Fruit fly (Drosophila melanogaster) whole organism, embryonic: ENCODE measurements around the gene CG45073.

Experiments used
- CG11093 ChIP-seq: fragments of 200-800 bp; sonication (Bioruptor generic); IDR thresholded peaks from 3 replicates; pipeline ENCODE4 v1.3.6; 2022; ENCODE audit warnings: missing biosample characterization, missing genetic modification characterization
- CG17568 ChIP-seq: fragments of 200-800 bp; sonication (Bioruptor generic); optimal IDR thresholded peaks from 2 replicates; lab custom pipeline; 2018; ENCODE audit warnings: missing biosample characterization, mild to moderate bottlenecking, missing genetic modification characterization, moderate library complexity
- CG32767 ChIP-seq: fragments of 200-800 bp; sonication (Bioruptor generic); IDR thresholded peaks from 2 replicates; pipeline ENCODE4 v1.3.6; 2022; ENCODE audit warnings: missing biosample characterization, missing genetic modification characterization
- CG3726 ChIP-seq: fragments of 200-800 bp; sonication (Bioruptor generic); IDR thresholded peaks from 3 replicates; pipeline ENCODE4, ENCODE4 v1.3.6; 2022; ENCODE audit warnings: missing biosample characterization, missing genetic modification characterization
- CG9437 ChIP-seq: fragments of 200-800 bp; sonication (Bioruptor generic); optimal IDR thresholded peaks from 2 replicates; lab custom pipeline; 2018; ENCODE audit warnings: missing biosample characterization, mild to moderate bottlenecking, missing genetic modification characterization
- Myb ChIP-seq: fragments of 200-800 bp; sonication (Bioruptor generic); optimal IDR thresholded peaks from 2 replicates; lab custom pipeline; 2016; ENCODE audit warnings: missing biosample characterization, missing genetic modification characterization
- Nf-YB ChIP-seq: fragments of 200-800 bp; sonication (Bioruptor generic); optimal IDR thresholded peaks from 3 replicates; lab custom pipeline; 2019; ENCODE audit warnings: missing biosample characterization, mild to moderate bottlenecking, missing genetic modification characterization, moderate library complexity
- Rfx ChIP-seq: fragments of 200-800 bp; sonication (Bioruptor generic); IDR thresholded peaks from 2 replicates; pipeline ENCODE4 v1.3.6; 2022; ENCODE audit warnings: missing biosample characterization, missing genetic modification characterization
- Scr ChIP-seq: fragments of 200-800 bp; sonication (Bioruptor generic); IDR thresholded peaks from 2 replicates; pipeline ENCODE4 v1.3.6; 2022; ENCODE audit warnings: missing biosample characterization, missing genetic modification characterization; ENCODE audit not compliant: partially characterized antibody
- btn ChIP-seq: fragments of 200-800 bp; sonication (Bioruptor generic); optimal IDR thresholded peaks from 2 replicates; lab custom pipeline; 2016; ENCODE audit warnings: missing biosample characterization, missing genetic modification characterization
- dmrt99B ChIP-seq: fragments of 200-800 bp; sonication (Bioruptor generic); optimal IDR thresholded peaks from 2 replicates; lab custom pipeline; 2018; ENCODE audit warnings: missing biosample characterization, mild to moderate bottlenecking, missing genetic modification characterization, moderate library complexity
- fd96Cb ChIP-seq: fragments of 200-800 bp; sonication (Bioruptor generic); optimal IDR thresholded peaks from 2 replicates; lab custom pipeline; 2018; ENCODE audit warnings: missing biosample characterization, mild to moderate bottlenecking, missing genetic modification characterization, moderate library complexity
- h ChIP-seq: fragments of >200 bp; optimal IDR thresholded peaks from 2 replicates; lab custom pipeline; 2017
- nau ChIP-seq: fragments of 200-800 bp; sonication (Bioruptor generic); optimal IDR thresholded peaks from 3 replicates; lab custom pipeline; 2017; ENCODE audit warnings: missing biosample characterization, mild to moderate bottlenecking, missing genetic modification characterization, missing genetic modification reagents
- row ChIP-seq: fragments of 200-800 bp; sonication (Bioruptor generic); IDR thresholded peaks from 3 replicates; pipeline ENCODE4 v1.3.6; 2022; ENCODE audit warnings: missing biosample characterization, missing genetic modification characterization
- tio ChIP-seq: fragments of 200-800 bp; sonication (Bioruptor generic); optimal IDR thresholded peaks from 2 replicates; lab custom pipeline; 2017; ENCODE audit warnings: missing biosample characterization, missing genetic modification characterization, inconsistent platforms

The CG45073 gene

DNA sequence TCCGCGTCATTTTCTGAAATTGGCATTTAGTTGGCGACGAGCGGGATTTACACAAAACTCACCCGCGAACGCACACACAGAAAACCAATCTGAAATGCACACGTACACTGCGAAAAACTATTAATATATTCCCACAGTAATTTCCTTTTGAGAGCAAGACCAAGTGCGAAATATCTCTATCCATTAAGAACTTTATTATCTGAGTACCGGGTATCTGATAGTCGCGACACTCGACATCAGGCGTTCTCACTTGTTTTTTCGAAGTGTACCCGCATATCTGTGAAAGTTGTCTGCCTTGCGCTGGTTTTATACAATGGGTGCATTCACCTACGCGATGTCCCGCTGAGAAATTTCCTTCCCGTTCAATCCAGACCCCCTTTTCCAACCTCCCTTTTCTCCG lies 48.4 kb downstream of the CG45073 start (continued):
- no peak for TF ChIP-seq dmrt99B
- TF ChIP-seq Scr (GFP tag; lab: Robert Waterston, UW), result no peak
- TF ChIP-seq Myb (GFP tag; lab: Kevin White, UChicago), result no peak
- no peak for TF ChIP-seq CG11093 (GFP tag; lab: Robert Waterston, UW)
- TF ChIP-seq CG32767, result no peak
- TF ChIP-seq nau, result no peak
- peak; percentile 22 for TF ChIP-seq fd96Cb
- no peak for TF ChIP-seq CG9437 (GFP tag; lab: Kevin White, UChicago)
- no peak for TF ChIP-seq h (lab: Kevin White, UChicago)
- TF ChIP-seq row (GFP tag; lab: Robert Waterston, UW), result 0 out of 3 replicates have a peak, but pooled peaks have one; percentile 26
- TF ChIP-seq Nf-YB (GFP tag; lab: Kevin White, UChicago), result no peak
- TF ChIP-seq CG3726, result no peak
- TF ChIP-seq Rfx (GFP tag; lab: Robert Waterston, UW), result no peak
- no peak for TF ChIP-seq tio
- TF ChIP-seq btn (GFP tag; lab: Kevin White, UChicago), result no peak
- no peak for TF ChIP-seq CG17568
